Fruit fly (Drosophila melanogaster): Measurements from ENCODE around the gene ND-39.

ND-39 gene

dm6 chr3L:20509121-20509934 is 17.4 kb downstream of the ND-39 start:
- TF ChIP-seq sv (GFP tag; optimal IDR thresholded peaks at IDR 0.05) (peak; percentile 70), dsf (GFP tag; optimal IDR thresholded peaks at IDR 0.05; ENCODE audit: borderline replicate concordance) (no peak), Hr83 (GFP tag; optimal IDR thresholded peaks at IDR 0.05; ENCODE audit: poor library complexity, severe bottlenecking) (no peak), usp (GFP tag; optimal IDR thresholded peaks at IDR 0.05) (no peak), OdsH (GFP tag; optimal IDR thresholded peaks at IDR 0.05) (peak; percentile 81), rgr (GFP tag; optimal IDR thresholded peaks at IDR 0.05) (peak; percentile 75), Hnf4 (GFP tag; optimal IDR thresholded peaks at IDR 0.05) (peak; percentile 60), tai (GFP tag; optimal IDR thresholded peaks at IDR 0.05) (peak; percentile 69), Abd-B (GFP tag; optimal IDR thresholded peaks at IDR 0.05) (no peak), Myc (optimal IDR thresholded peaks at IDR 0.05) (no peak), br (GFP tag; optimal IDR thresholded peaks at IDR 0.05) (peak; percentile 83), lola (GFP tag; optimal IDR thresholded peaks at IDR 0.05) (no peak), h (GFP tag; optimal IDR thresholded peaks at IDR 0.05) (peak; percentile 83), Dif (GFP tag; optimal IDR thresholded peaks at IDR 0.05; ENCODE audit: partially characterized antibody) (peak; percentile 51), HLH106 (tag; optimal IDR thresholded peaks at IDR 0.05) (peak; percentile 77), woc (GFP tag; optimal IDR thresholded peaks at IDR 0.05) (peak; percentile 96), GATAd (GFP tag; optimal IDR thresholded peaks at IDR 0.05) (no peak), CrebA (GFP tag; optimal IDR thresholded peaks at IDR 0.05; ENCODE audit: borderline replicate concordance) (no peak), Rel (GFP tag; optimal IDR thresholded peaks at IDR 0.05) (peak; percentile 31), Rel (tag; optimal IDR thresholded peaks at IDR 0.05) (peak; percentile 21), dmrt93B (GFP tag; optimal IDR thresholded peaks at IDR 0.05) (peak; percentile 61), Jra (GFP tag; optimal IDR thresholded peaks at IDR 0.05) (peak; percentile 67), Mio (GFP tag; optimal IDR thresholded peaks at IDR 0.05) (no peak), ey (GFP tag; optimal IDR thresholded peaks at IDR 0.05) (peak; percentile 85), pan (optimal IDR thresholded peaks at IDR 0.05) (no peak), Vsx2 (GFP tag; optimal IDR thresholded peaks at IDR 0.05; ENCODE audit: partially characterized antibody) (no peak), fru (GFP tag; optimal IDR thresholded peaks at IDR 0.05) (peak; percentile 87), psq (GFP tag; optimal IDR thresholded peaks at IDR 0.05) (peak; percentile 89), CG9705 (GFP tag; optimal IDR thresholded peaks at IDR 0.05) (peak; percentile 63), Sp1 (GFP tag; optimal IDR thresholded peaks at IDR 0.05) (peak; percentile 87), dl (GFP tag; optimal IDR thresholded peaks at IDR 0.05; ENCODE audit: insufficient read depth in 1 of 2, partially characterized antibody in 2 of 2) (peak in 1 of 2 experiments; percentile 60), brk (GFP tag; optimal IDR thresholded peaks at IDR 0.05) (peak; percentile 23), sage (GFP tag; optimal IDR thresholded peaks at IDR 0.05) (peak; percentile 18), CG32264 (GFP tag; optimal IDR thresholded peaks at IDR 0.05) (peak; percentile 49), N (GFP tag; optimal IDR thresholded peaks at IDR 0.05) (no peak), Hr78 (GFP tag; optimal IDR thresholded peaks at IDR 0.05) (no peak), foxo (GFP tag; optimal IDR thresholded peaks at IDR 0.05) (peak in 1 of 2 experiments; percentile 86), Dfd (GFP tag; optimal IDR thresholded peaks at IDR 0.05) (no peak), jim (GFP tag; optimal IDR thresholded peaks at IDR 0.05) (no peak)

- TF ChIP-seq h (GFP tag; optimal IDR thresholded peaks at IDR 0.05) (no peak), tai (GFP tag; optimal IDR thresholded peaks at IDR 0.05) (no peak), rgr (GFP tag; optimal IDR thresholded peaks at IDR 0.05) (no peak), Dfd (GFP tag; optimal IDR thresholded peaks at IDR 0.05) (no peak), Dif (GFP tag; optimal IDR thresholded peaks at IDR 0.05; ENCODE audit: partially characterized antibody) (no peak), HLH106 (tag; optimal IDR thresholded peaks at IDR 0.05) (no peak), CG32264 (GFP tag; optimal IDR thresholded peaks at IDR 0.05) (no peak), brk (GFP tag; optimal IDR thresholded peaks at IDR 0.05) (no peak), OdsH (GFP tag; optimal IDR thresholded peaks at IDR 0.05) (no peak), br (GFP tag; optimal IDR thresholded peaks at IDR 0.05) (no peak), Hr78 (GFP tag; optimal IDR thresholded peaks at IDR 0.05) (no peak)
Measured at dm6 chr3L:20511499-20512108, 19.7 kb downstream of the ND-39 start.
